Worm (Caenorhabditis elegans) whole organism, L3 larva: ENCODE results near the gene F11A5.5.

Experiments
- egl-27 ChIP-seq: sonication (generic microtip); optimal IDR thresholded peaks from 4 replicates; lab custom pipeline; 2017; ENCODE audit warnings: missing biosample characterization, missing genetic modification reagents, missing genetic modification characterization
- sea-2 ChIP-seq: fragments of 150-350 bp; sonication (generic microtip); optimal IDR thresholded peaks from 4 replicates; lab custom pipeline; 2014; ENCODE audit warnings: missing biosample characterization, missing genetic modification reagents, missing genetic modification characterization
- skn-1 ChIP-seq: fragments of 150-350 bp; optimal IDR thresholded peaks from 2 replicates; lab custom pipeline; 2014; ENCODE audit warnings: missing biosample characterization, missing genetic modification characterization
- unc-62 ChIP-seq: fragments of 150-350 bp; sonication (generic microtip); optimal IDR thresholded peaks from 4 replicates; lab custom pipeline; 2014; ENCODE audit warnings: missing biosample characterization, missing genetic modification reagents, missing genetic modification characterization
- zag-1 ChIP-seq: fragments of 150-350 bp; optimal IDR thresholded peaks from 2 replicates; lab custom pipeline; 2014; ENCODE audit warnings: missing biosample characterization, missing genetic modification characterization

ce11 chrV:16153375-16153774, 44.7 kb upstream of the F11A5.5 start, which contains the start of gene str-254:
- TF ChIP-seq zag-1 (tag; lab: Kevin White, UChicago) (no peak), egl-27 (no peak), unc-62 (no peak), skn-1 (tag; lab: Kevin White, UChicago) (no peak), sea-2 (GFP tag; lab: Kevin White, UChicago) (no peak)
